Worm (Caenorhabditis elegans) whole organism, L1 larva: Measurements from ENCODE around the gene ndub-6.

Source experiments
- C04F5.9 ChIP-seq: sonication (generic microtip); optimal IDR thresholded peaks from 2 replicates; lab custom pipeline; 2016; ENCODE audit warnings: missing genetic modification characterization, missing compliant biosample characterization
- F16B12.6 ChIP-seq: fragments of 150-350 bp; optimal IDR thresholded peaks from 2 replicates; lab custom pipeline; 2014; ENCODE audit warnings: missing biosample characterization, missing genetic modification characterization
- Y116A8C.19 ChIP-seq: sonication (generic microtip); optimal IDR thresholded peaks from 2 replicates; lab custom pipeline; 2016; ENCODE audit warnings: missing compliant biosample characterization, missing genetic modification characterization, borderline replicate concordance
- aha-1 ChIP-seq: fragments of 150-350 bp; optimal IDR thresholded peaks from 2 replicates; lab custom pipeline; 2014; ENCODE audit warnings: missing biosample characterization, missing genetic modification characterization
- aly-2 ChIP-seq: fragments of 150-350 bp; optimal IDR thresholded peaks from 2 replicates; lab custom pipeline; 2014; ENCODE audit warnings: missing biosample characterization, missing genetic modification characterization
- blmp-1 ChIP-seq: fragments of 150-350 bp; optimal IDR thresholded peaks from 2 replicates; lab custom pipeline; 2014; ENCODE audit warnings: missing biosample characterization, missing genetic modification characterization
- ceh-8 ChIP-seq: fragments of 200-800 bp; sonication (Bioruptor generic); optimal IDR thresholded peaks from 2 replicates; lab custom pipeline; 2018; ENCODE audit warnings: mild to moderate bottlenecking, missing genetic modification characterization, moderate library complexity, missing compliant biosample characterization
- ceh-82 ChIP-seq, 3 experiments: fragments of 150-350 bp in 1 of 3; sonication (generic microtip) in 2 of 3; optimal IDR thresholded peaks; 2 replicates each; lab custom pipeline; 2014 to 2017; ENCODE audit warnings: missing biosample characterization in 3 of 3, missing genetic modification characterization in 3 of 3
- dpl-1 ChIP-seq, 3 experiments: fragments of 150-350 bp in 2 of 3; sonication (generic microtip) in 1 of 3; optimal IDR thresholded peaks; 2 replicates each; lab custom pipeline; 2014 to 2017; ENCODE audit warnings: missing biosample characterization in 3 of 3, missing genetic modification characterization in 3 of 3, missing genetic modification reagents in 3 of 3
- efl-1 ChIP-seq, 4 experiments: fragments of 150-350 bp; optimal IDR thresholded peaks in 3 of 4; peaks in 1 of 4; 1 replicate in 1 of 4; 2 replicates in 3 of 4; lab custom pipeline; 2014; ENCODE audit warnings: missing biosample characterization in 2 of 4, missing genetic modification characterization in 2 of 4, missing genetic modification reagents in 2 of 4
- egl-13 ChIP-seq: sonication (generic microtip); optimal IDR thresholded peaks from 2 replicates; lab custom pipeline; 2016; ENCODE audit warnings: missing genotype, missing genetic modification reagents, missing genetic modification characterization, missing compliant biosample characterization
- elt-2 ChIP-seq: sonication (generic microtip); optimal IDR thresholded peaks from 2 replicates; lab custom pipeline; 2016; ENCODE audit warnings: missing genetic modification characterization, mild to moderate bottlenecking, inconsistent platforms, missing compliant biosample characterization, missing genetic modification reagents
- fkh-10 ChIP-seq: sonication (generic microtip); optimal IDR thresholded peaks from 2 replicates; lab custom pipeline; 2017; ENCODE audit warnings: missing biosample characterization, missing genetic modification reagents, missing genetic modification characterization
- fkh-4 ChIP-seq: sonication (generic microtip); optimal IDR thresholded peaks from 2 replicates; lab custom pipeline; 2016; ENCODE audit warnings: missing compliant biosample characterization, missing genetic modification characterization, borderline replicate concordance
- fkh-8 ChIP-seq: sonication (generic microtip); optimal IDR thresholded peaks from 2 replicates; lab custom pipeline; 2016; ENCODE audit warnings: mild to moderate bottlenecking, missing genetic modification characterization, missing compliant biosample characterization
- isw-1 ChIP-seq: fragments of 200-800 bp; sonication (Bioruptor generic); IDR thresholded peaks from 2 replicates; pipeline ENCODE4 v1.3.6; 2022; ENCODE audit warnings: missing genetic modification characterization, missing compliant biosample characterization
- jun-1 ChIP-seq: fragments of 150-350 bp; optimal IDR thresholded peaks from 2 replicates; lab custom pipeline; 2014; ENCODE audit warnings: missing biosample characterization, missing genetic modification reagents, missing genetic modification characterization
- lin-15B ChIP-seq: fragments of 150-350 bp; sonication (generic microtip); optimal IDR thresholded peaks from 3 replicates; lab custom pipeline; 2014; ENCODE audit warnings: missing biosample characterization, missing genetic modification characterization
- lin-35 ChIP-seq, 2 experiments: fragments of 150-350 bp; optimal IDR thresholded peaks; 2 replicates each; lab custom pipeline; 2014; ENCODE audit warnings: missing biosample characterization in 2 of 2, missing genetic modification characterization in 2 of 2, missing genetic modification reagents in 2 of 2
- lin-39 ChIP-seq: fragments of 150-350 bp; optimal IDR thresholded peaks from 2 replicates; lab custom pipeline; 2014; ENCODE audit warnings: missing biosample characterization, missing genetic modification reagents, missing genetic modification characterization
- lsy-2 ChIP-seq, 2 experiments: fragments of 150-350 bp; optimal IDR thresholded peaks; 2 replicates each; lab custom pipeline; 2014; ENCODE audit warnings: missing biosample characterization in 2 of 2, missing genetic modification characterization in 2 of 2
- mep-1 ChIP-seq: fragments of 150-350 bp; optimal IDR thresholded peaks from 2 replicates; lab custom pipeline; 2014; ENCODE audit warnings: missing biosample characterization, missing genetic modification characterization
- nhr-11 ChIP-seq: fragments of 150-350 bp; optimal IDR thresholded peaks from 2 replicates; lab custom pipeline; 2014; ENCODE audit warnings: missing biosample characterization, missing genetic modification characterization
- nhr-20 ChIP-seq: sonication (generic microtip); optimal IDR thresholded peaks from 2 replicates; lab custom pipeline; 2016; ENCODE audit warnings: mild to moderate bottlenecking, missing genetic modification characterization, missing compliant biosample characterization
- nhr-237 ChIP-seq: fragments of 150-350 bp; optimal IDR thresholded peaks from 2 replicates; lab custom pipeline; 2014; ENCODE audit warnings: missing biosample characterization, missing genetic modification characterization
- nhr-84 ChIP-seq: sonication (generic microtip); optimal IDR thresholded peaks from 2 replicates; lab custom pipeline; 2017; ENCODE audit warnings: missing biosample characterization, missing genetic modification characterization
- pax-3 ChIP-seq: fragments of 200-800 bp; sonication (Bioruptor generic); optimal IDR thresholded peaks from 2 replicates; lab custom pipeline; 2018; ENCODE audit warnings: mild to moderate bottlenecking, missing genetic modification characterization, moderate library complexity, missing compliant biosample characterization
- rnt-1 ChIP-seq: sonication (generic microtip); optimal IDR thresholded peaks from 2 replicates; lab custom pipeline; 2016; ENCODE audit warnings: mild to moderate bottlenecking, missing genetic modification characterization, moderate library complexity, missing compliant biosample characterization
- swsn-7 ChIP-seq: sonication (generic microtip); optimal IDR thresholded peaks from 2 replicates; lab custom pipeline; 2016; ENCODE audit warnings: missing genetic modification characterization, missing compliant biosample characterization
- tbx-2 ChIP-seq: sonication (generic microtip); optimal IDR thresholded peaks from 2 replicates; lab custom pipeline; 2016; ENCODE audit warnings: missing genetic modification characterization, missing compliant biosample characterization
- tlp-1 ChIP-seq: fragments of 150-350 bp; optimal IDR thresholded peaks from 2 replicates; lab custom pipeline; 2014; ENCODE audit warnings: missing biosample characterization, missing genetic modification characterization
- vab-15 ChIP-seq: sonication (generic microtip); optimal IDR thresholded peaks from 2 replicates; lab custom pipeline; 2017; ENCODE audit warnings: missing genotype, mild to moderate bottlenecking, missing genetic modification characterization, missing compliant biosample characterization
- ztf-4 ChIP-seq: fragments of 150-350 bp; optimal IDR thresholded peaks from 2 replicates; lab custom pipeline; 2014; ENCODE audit warnings: missing biosample characterization, missing genetic modification characterization

The ndub-6 gene

ce11 chrIV:11623060-11623459 lies 29.1 kb upstream of the ndub-6 start, which contains the start of gene lys-4:
TSS of gene lys-4 (minus strand) at chrIV:11623174.
- TF ChIP-seq Y116A8C.19 (tag; lab: Kevin White, UChicago) (no peak), fkh-10 (GFP tag; lab: Kevin White, UChicago) (no peak), blmp-1 (tag; lab: Kevin White, UChicago) (no peak), elt-2 (tag; lab: Kevin White, UChicago) (peak; percentile 68), aha-1 (tag; lab: Kevin White, UChicago) (no peak), jun-1 (tag; lab: Kevin White, UChicago) (peak; percentile 39), nhr-20 (peak; percentile 17), efl-1 (optimal IDR thresholded peaks at IDR 0.05; lab: Kevin White, UChicago) (no peak), efl-1 (GFP tag; optimal IDR thresholded peaks at IDR 0.05 in 1 of 2; lab: Kevin White, UChicago) (peak in 1 of 2 experiments; percentile 6)

DNA sequence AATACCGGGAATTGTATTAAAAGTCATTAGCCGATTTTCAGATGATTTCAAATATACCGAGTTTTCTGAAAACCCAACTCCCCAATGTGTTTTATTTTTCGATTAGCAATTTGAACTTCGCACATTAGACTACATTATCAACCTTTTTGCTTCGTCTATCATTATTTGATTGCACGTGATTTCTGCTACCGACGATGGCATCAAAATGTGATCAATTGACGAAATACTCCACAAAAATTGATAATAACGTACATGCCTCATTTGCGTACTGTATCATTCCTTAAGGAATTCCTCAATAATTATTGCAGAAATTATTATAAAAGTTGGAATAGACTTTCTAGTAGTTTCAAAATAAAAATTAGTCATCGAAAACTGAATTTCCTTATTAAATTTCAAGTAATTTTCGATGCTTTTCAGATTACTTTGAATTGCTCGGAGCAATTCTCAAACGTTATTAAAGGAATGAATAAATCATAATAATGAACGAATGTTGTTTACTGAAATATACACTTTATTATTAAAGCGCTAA lies 28.4 kb upstream of the ndub-6 start:
- TF ChIP-seq aly-2 (tag; lab: Kevin White, UChicago) = no peak
- no peak for TF ChIP-seq egl-13 (tag; lab: Kevin White, UChicago)
- TF ChIP-seq ceh-8 (GFP tag; lab: Kevin White, UChicago) = no peak
- TF ChIP-seq rnt-1 (tag; lab: Kevin White, UChicago) = no peak
- TF ChIP-seq nhr-20 = peak; percentile 38
- peak in 1 of 2 experiments; percentile 4 for TF ChIP-seq lin-35 (GFP tag; optimal IDR thresholded peaks at IDR 0.05; lab: Kevin White, UChicago)
- TF ChIP-seq lsy-2 (tag; optimal IDR thresholded peaks at IDR 0.05; lab: Kevin White, UChicago) = no peak
- no peak for TF ChIP-seq pax-3 (tag; lab: Kevin White, UChicago)
- peak; percentile 72 for TF ChIP-seq elt-2 (tag; lab: Kevin White, UChicago)
- no peak for TF ChIP-seq swsn-7 (tag; lab: Kevin White, UChicago)
- TF ChIP-seq isw-1 (GFP tag; lab: Robert Waterston, UW) = no peak

- no peak for TF ChIP-seq tlp-1 (tag; lab: Kevin White, UChicago)
- TF ChIP-seq ceh-82 (tag; optimal IDR thresholded peaks at IDR 0.05; lab: Kevin White, UChicago) = no peak
- no peak for TF ChIP-seq tbx-2 (tag; lab: Kevin White, UChicago)
- TF ChIP-seq fkh-4 (tag; lab: Kevin White, UChicago) = no peak
- no peak for TF ChIP-seq dpl-1 (GFP tag; optimal IDR thresholded peaks at IDR 0.05; lab: Kevin White, UChicago)
- TF ChIP-seq vab-15 (tag; lab: Kevin White, UChicago) = no peak
- no peak for TF ChIP-seq lsy-2 (tag; optimal IDR thresholded peaks at IDR 0.05; lab: Kevin White, UChicago)
- no peak for TF ChIP-seq mep-1 (tag; lab: Kevin White, UChicago)
- TF ChIP-seq rnt-1 (tag; lab: Kevin White, UChicago) = no peak
Observed at ce11 chrIV:11625482-11625881, 26.7 kb upstream of the ndub-6 start, which contains the start of gene lys-5. TSS of gene lys-5 (minus strand) at chrIV:11625582.

ce11 chrIV:11627847-11628246 lies 24.4 kb upstream of the ndub-6 start, which contains the start of gene lys-6:
TSS of gene lys-6 (minus strand) at chrIV:11627947.
- TF ChIP-seq lin-39 (tag; lab: Kevin White, UChicago) (no peak), aly-2 (tag; lab: Kevin White, UChicago) (no peak), ztf-4 (tag; lab: Kevin White, UChicago) (no peak), nhr-237 (no peak), F16B12.6 (no peak), efl-1 (optimal IDR thresholded peaks at IDR 0.05; lab: Kevin White, UChicago) (no peak), efl-1 (GFP tag; optimal IDR thresholded peaks at IDR 0.05 in 1 of 2; lab: Kevin White, UChicago) (peak in 1 of 2 experiments; percentile 68)

- TF ChIP-seq Y116A8C.19 (tag; lab: Kevin White, UChicago) (no peak), nhr-11 (no peak), nhr-84 (tag; lab: Kevin White, UChicago) (no peak), C04F5.9 (no peak), aly-2 (tag; lab: Kevin White, UChicago) (no peak), swsn-7 (tag; lab: Kevin White, UChicago) (no peak), dpl-1 (GFP tag; optimal IDR thresholded peaks at IDR 0.05; lab: Kevin White, UChicago) (no peak), lin-15B (tag; lab: Kevin White, UChicago) (no peak), fkh-8 (tag; lab: Kevin White, UChicago) (no peak)
Observed at ce11 chrIV:11631750-11632149, 20.5 kb upstream of the ndub-6 start, which contains the start of gene F58B3.4. TSS of gene F58B3.4 (minus strand) at chrIV:11631850.
